Fruit fly (Drosophila melanogaster) whole organism, adult: ENCODE results near the gene armi.

Experiments
- CG14711 ChIP-seq: fragments of 200-800 bp; sonication (Bioruptor generic); optimal IDR thresholded peaks from 2 replicates; lab custom pipeline; 2018; ENCODE audit warnings: missing biosample characterization, mild to moderate bottlenecking, missing genetic modification characterization, moderate library complexity
- Crg-1 ChIP-seq: fragments of 200-800 bp; sonication (Bioruptor generic); optimal IDR thresholded peaks from 2 replicates; lab custom pipeline; 2016; ENCODE audit warnings: missing biosample characterization, missing genetic modification characterization
- tj ChIP-seq: fragments of 200-800 bp; sonication (Bioruptor generic); optimal IDR thresholded peaks from 3 replicates; lab custom pipeline; 2017; ENCODE audit warnings: missing biosample characterization, mild to moderate bottlenecking, missing genetic modification characterization, moderate library complexity

DNA sequence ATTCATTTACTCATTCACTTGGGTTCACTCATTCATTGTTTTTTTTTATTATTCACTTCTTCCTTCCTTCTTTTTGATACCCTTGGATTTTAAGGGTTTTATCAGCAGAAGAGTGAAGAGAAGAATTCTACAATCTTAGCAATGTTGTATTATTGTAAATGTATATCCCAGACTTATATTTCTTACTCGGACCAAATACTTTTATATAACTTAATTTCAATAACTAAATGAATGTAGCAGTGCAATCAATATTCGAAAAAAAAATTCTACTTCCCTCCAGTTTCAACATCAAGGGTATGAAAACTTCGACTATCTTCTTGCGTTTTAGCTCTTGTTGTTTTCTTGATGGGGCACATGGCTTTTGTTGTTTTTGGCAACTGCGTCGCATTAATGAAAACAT, 10.7 kb upstream of the armi start:
- TF ChIP-seq Crg-1 (GFP tag; lab: Kevin White, UChicago) = no peak
- TF ChIP-seq tj (GFP tag; lab: Kevin White, UChicago) = no peak
- no peak for TF ChIP-seq CG14711 (tag; lab: Kevin White, UChicago)
